Fruit fly (Drosophila melanogaster): ENCODE data around the gene CG4558.

The CG4558 gene

DNA sequence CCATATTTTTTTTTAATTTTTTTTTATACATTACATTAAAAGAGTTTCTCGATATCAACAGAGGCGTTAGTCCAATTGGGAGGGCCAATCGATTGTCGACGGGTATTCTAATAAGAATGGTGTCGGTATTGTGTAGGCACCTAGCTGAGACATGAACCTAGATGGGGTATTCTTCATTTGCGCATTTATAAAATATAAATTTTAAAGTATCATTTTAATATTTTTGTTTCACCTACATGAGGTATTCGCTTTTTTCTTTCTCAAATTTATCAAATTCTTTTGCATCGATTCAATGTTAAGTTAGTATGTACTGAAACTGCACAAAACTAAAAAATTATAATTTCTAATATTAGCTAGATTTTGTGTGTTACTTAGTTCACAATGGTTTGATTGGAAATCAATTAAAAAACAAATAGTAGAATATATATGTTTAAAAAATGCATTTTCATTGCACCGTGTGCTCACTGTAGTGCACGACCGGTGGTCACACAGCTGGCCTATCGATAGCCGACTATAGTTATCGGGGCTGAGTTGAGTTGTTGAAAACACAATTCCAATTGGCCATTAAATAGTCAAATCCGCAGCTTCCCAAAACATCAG, 5.6 kb upstream of the CG4558 start, which contains the start of the genes CG14435 and Tmf (continued):
- TF ChIP-seq CG4820 (GFP tag; optimal IDR thresholded peaks at IDR 0.05) (peak; percentile 74), CG11093 (GFP tag; IDR thresholded peaks at IDR 0.05) (peak; percentile 85), CG1792 (GFP tag; optimal IDR thresholded peaks at IDR 0.05) (peak; percentile 15), z (GFP tag; IDR thresholded peaks at IDR 0.05) (no peak), unpg (GFP tag; optimal IDR thresholded peaks at IDR 0.05) (peak; percentile 84), Hmx (GFP tag; optimal IDR thresholded peaks at IDR 0.05) (peak; percentile 45), nerfin-1 (tag; optimal IDR thresholded peaks at IDR 0.05) (peak; percentile 77), CG13287 (GFP tag; IDR thresholded peaks at IDR 0.05; ENCODE audit: partially characterized antibody) (peak; percentile 55), CG7745 (tag; optimal IDR thresholded peaks at IDR 0.05) (no peak), Dref (GFP tag; IDR thresholded peaks at IDR 0.05) (peak; percentile 75), HmgD (GFP tag; optimal IDR thresholded peaks at IDR 0.05) (no peak), Sox100B (GFP tag; optimal IDR thresholded peaks at IDR 0.05) (peak; percentile 81), CG6654 (GFP tag; optimal IDR thresholded peaks at IDR 0.05) (peak; percentile 56), shn (GFP tag; optimal IDR thresholded peaks at IDR 0.05) (peak; percentile 40), CG17361 (GFP tag; IDR thresholded peaks at IDR 0.05) (peak; percentile 94), CG18476 (GFP tag; optimal IDR thresholded peaks at IDR 0.05) (peak; percentile 71), CG11456 (GFP tag; IDR thresholded peaks at IDR 0.05) (peak; percentile 90), CG11398 (GFP tag; optimal IDR thresholded peaks at IDR 0.05) (no peak), CG5180 (GFP tag; optimal IDR thresholded peaks at IDR 0.05) (peak; percentile 47), CG8944 (GFP tag; optimal IDR thresholded peaks at IDR 0.05) (peak; percentile 23), p53 (GFP tag; optimal IDR thresholded peaks at IDR 0.05) (no peak), Awh (GFP tag; IDR thresholded peaks at IDR 0.05) (peak; percentile 60; the same call in 1 of the 2 replicates), da (GFP tag; optimal IDR thresholded peaks at IDR 0.05) (no peak), CG18599 (GFP tag; optimal IDR thresholded peaks at IDR 0.05) (peak; percentile 82), Neu2 (GFP tag; optimal IDR thresholded peaks at IDR 0.05; ENCODE audit: borderline replicate concordance) (no peak), CG3995 (GFP tag; optimal IDR thresholded peaks at IDR 0.05) (peak; percentile 26), klu (GFP tag; IDR thresholded peaks at IDR 0.05) (peak; percentile 87), hb (GFP tag; IDR thresholded peaks at IDR 0.05; ENCODE audit: partially characterized antibody) (0 out of 3 replicates have a peak, but pooled peaks have one; percentile 48), CG7786 (GFP tag; optimal IDR thresholded peaks at IDR 0.05) (peak; percentile 55), PHDP (tag; optimal IDR thresholded peaks at IDR 0.05) (peak; percentile 79), CG18011 (GFP tag; optimal IDR thresholded peaks at IDR 0.05) (peak; percentile 60), lbe (GFP tag; optimal IDR thresholded peaks at IDR 0.05) (peak; percentile 55), CG4328 (GFP tag; optimal IDR thresholded peaks at IDR 0.05) (peak; percentile 78), Antp (GFP tag; optimal IDR thresholded peaks at IDR 0.05) (peak; percentile 28), phol (tag; optimal IDR thresholded peaks at IDR 0.05) (peak; percentile 87), CG10366 (GFP tag; IDR thresholded peaks at IDR 0.05) (peak; percentile 85), HLH54F (GFP tag; optimal IDR thresholded peaks at IDR 0.05) (peak; percentile 59), Asciz (GFP tag; optimal IDR thresholded peaks at IDR 0.05) (no peak), sqz (GFP tag; optimal IDR thresholded peaks at IDR 0.05) (peak; percentile 50), sens (GFP tag) (peak; percentile 93), gcm2 (GFP tag; optimal IDR thresholded peaks at IDR 0.05) (no peak), Tbp (GFP tag; optimal IDR thresholded peaks at IDR 0.05) (no peak), CTCF (GFP tag; optimal IDR thresholded peaks at IDR 0.05) (peak; percentile 38), chn (GFP tag; optimal IDR thresholded peaks at IDR 0.05) (peak; percentile 66), CG32767 (GFP tag; IDR thresholded peaks at IDR 0.05) (peak; percentile 80), Mes4 (GFP tag; optimal IDR thresholded peaks at IDR 0.05) (peak; percentile 33), CG11723 (GFP tag; optimal IDR thresholded peaks at IDR 0.05) (peak; percentile 63), HLHmδ (GFP tag; optimal IDR thresholded peaks at IDR 0.05) (no peak), NK7.1 (GFP tag; optimal IDR thresholded peaks at IDR 0.05) (peak; percentile 2), eyg (GFP tag; optimal IDR thresholded peaks at IDR 0.05) (no peak), Spps (tag; optimal IDR thresholded peaks at IDR 0.05) (peak; percentile 42)

All from whole organism, embryonic.